Worm (Caenorhabditis elegans) whole organism, young adult: Measurements from ENCODE around the gene frm-2.
A peak's percentile ranks its signal among the peaks of the same experiment; 100 is the strongest.

Experiments used
- K11D2.4 ChIP-seq: fragments of 200-800 bp; sonication (Bioruptor generic); IDR thresholded peaks from 2 replicates; pipeline ENCODE4 v1.3.6; 2022; ENCODE audit warnings: missing genetic modification reagents, missing genetic modification characterization, missing compliant biosample characterization
- Y53G8AR.9 ChIP-seq: fragments of 200-800 bp; sonication (Bioruptor generic); conservative IDR thresholded peaks from 2 replicates; pipeline ENCODE4 v1.3.6; 2022; ENCODE audit warnings: missing genetic modification reagents, missing genetic modification characterization, missing compliant biosample characterization
- Y67H2A.10 ChIP-seq: fragments of 200-800 bp; sonication (Bioruptor generic); conservative IDR thresholded peaks from 2 replicates; pipeline ENCODE4 v1.3.6; 2022; ENCODE audit warnings: missing genetic modification reagents, missing genetic modification characterization, missing compliant biosample characterization
- attf-3 ChIP-seq: fragments of 200-800 bp; sonication (Bioruptor generic); conservative IDR thresholded peaks from 2 replicates; pipeline ENCODE4 v1.3.6; 2022; ENCODE audit warnings: missing genetic modification reagents, missing genetic modification characterization, missing compliant biosample characterization
- attf-5 ChIP-seq: fragments of 200-800 bp; sonication (Bioruptor generic); optimal IDR thresholded peaks from 2 replicates; lab custom pipeline; 2018; ENCODE audit warnings: mild to moderate bottlenecking, missing genetic modification characterization, missing compliant biosample characterization
- bed-2 ChIP-seq: fragments of 200-800 bp; sonication (Bioruptor generic); IDR thresholded peaks from 2 replicates; pipeline ENCODE4 v1.3.6; 2022; ENCODE audit warnings: missing genetic modification reagents, missing genetic modification characterization, missing compliant biosample characterization
- ccch-3 ChIP-seq: fragments of 200-800 bp; sonication (Bioruptor generic); optimal IDR thresholded peaks from 2 replicates; lab custom pipeline; 2018; ENCODE audit warnings: mild to moderate bottlenecking, missing genetic modification characterization, missing compliant biosample characterization
- cebp-1 ChIP-seq, 2 experiments: fragments of 200-800 bp in 1 of 2; sonication (Bioruptor generic) in 1 of 2; sonication (generic microtip) in 1 of 2; IDR thresholded peaks in 1 of 2; optimal IDR thresholded peaks in 1 of 2; 2 replicates each; pipeline versions ENCODE4 v1.3.6 to Lab custom; 2017 to 2022; ENCODE audit warnings: missing compliant biosample characterization in 2 of 2, missing genetic modification characterization in 2 of 2, mild to moderate bottlenecking in 1 of 2, missing genetic modification reagents in 1 of 2, moderate library complexity in 1 of 2
- ceh-100 ChIP-seq: fragments of 200-800 bp; sonication (Bioruptor generic); IDR thresholded peaks from 2 replicates; pipeline ENCODE4 v1.3.6; 2022; ENCODE audit warnings: missing genetic modification reagents, missing genetic modification characterization, missing compliant biosample characterization
- dpff-1 ChIP-seq: sonication (generic microtip); optimal IDR thresholded peaks from 2 replicates; lab custom pipeline; 2017; ENCODE audit warnings: mild to moderate bottlenecking, missing genetic modification characterization, missing compliant biosample characterization
- egl-18 ChIP-seq: fragments of 200-800 bp; sonication (Bioruptor generic); IDR thresholded peaks from 2 replicates; pipeline ENCODE4 v1.3.6; 2022; ENCODE audit warnings: missing genetic modification reagents, missing genetic modification characterization, missing compliant biosample characterization
- hlh-26 ChIP-seq: fragments of 200-800 bp; sonication (Bioruptor generic); conservative IDR thresholded peaks from 2 replicates; pipeline ENCODE4 v1.3.6; 2022; ENCODE audit warnings: missing genetic modification reagents, missing genetic modification characterization, missing compliant biosample characterization
- let-526 ChIP-seq: fragments of 200-800 bp; sonication (Bioruptor generic); IDR thresholded peaks from 2 replicates; pipeline ENCODE4 v1.3.6; 2022; ENCODE audit warnings: missing genetic modification reagents, missing genetic modification characterization, missing compliant biosample characterization
- lin-54 ChIP-seq: fragments of 200-800 bp; sonication (Bioruptor generic); optimal IDR thresholded peaks from 2 replicates; lab custom pipeline; 2018; ENCODE audit warnings: mild to moderate bottlenecking, missing genetic modification characterization, missing compliant biosample characterization
- madf-10 ChIP-seq: sonication (generic microtip); optimal IDR thresholded peaks from 2 replicates; lab custom pipeline; 2016; ENCODE audit warnings: mild to moderate bottlenecking, missing genetic modification characterization, missing compliant biosample characterization
- madf-8 ChIP-seq: fragments of 200-800 bp; sonication (Bioruptor generic); conservative IDR thresholded peaks from 2 replicates; pipeline ENCODE4 v1.3.6; 2022; ENCODE audit warnings: missing genetic modification reagents, missing genetic modification characterization, missing compliant biosample characterization
- nfya-1 ChIP-seq: sonication (generic microtip); optimal IDR thresholded peaks from 2 replicates; lab custom pipeline; 2017; ENCODE audit warnings: antibody characterized with exemption, missing compliant biosample characterization, missing genetic modification characterization, borderline replicate concordance; ENCODE audit not compliant: insufficient read depth
- nfyb-1 ChIP-seq: fragments of 200-800 bp; sonication (Bioruptor generic); IDR thresholded peaks from 2 replicates; pipeline ENCODE4 v1.3.6; 2022; ENCODE audit warnings: missing genetic modification reagents, missing genetic modification characterization, missing compliant biosample characterization
- nhr-120 ChIP-seq: fragments of 200-800 bp; sonication (Bioruptor generic); IDR thresholded peaks from 2 replicates; pipeline ENCODE4 v1.3.6; 2022; ENCODE audit warnings: missing genetic modification characterization, missing compliant biosample characterization
- nhr-179 ChIP-seq: sonication (generic microtip); optimal IDR thresholded peaks from 2 replicates; lab custom pipeline; 2016; ENCODE audit warnings: mild to moderate bottlenecking, missing genetic modification characterization, missing compliant biosample characterization
- pbrm-1 ChIP-seq: fragments of 200-800 bp; sonication (Bioruptor generic); IDR thresholded peaks from 2 replicates; pipeline ENCODE4 v1.3.6; 2022; ENCODE audit warnings: missing genetic modification reagents, missing genetic modification characterization, missing compliant biosample characterization
- rpc-1 ChIP-seq, 2 experiments: fragments of 150-350 bp in 1 of 2; sonication (generic microtip) in 1 of 2; optimal IDR thresholded peaks; 2 replicates each; lab custom pipeline; 2014 to 2018; ENCODE audit warnings: missing biosample characterization in 1 of 2, missing genetic modification characterization in 1 of 2, missing genetic modification reagents in 1 of 2, missing genotype in 1 of 2
- sdz-38 ChIP-seq: sonication (generic microtip); optimal IDR thresholded peaks from 2 replicates; lab custom pipeline; 2016; ENCODE audit warnings: missing genotype, missing genetic modification characterization, missing compliant biosample characterization
- sea-2 ChIP-seq: fragments of 200-800 bp; sonication (Bioruptor generic); IDR thresholded peaks from 2 replicates; pipeline ENCODE4 v1.3.6; 2022; ENCODE audit warnings: missing genetic modification characterization, missing compliant biosample characterization
- snpc-1.1 ChIP-seq: sonication (generic microtip); optimal IDR thresholded peaks from 2 replicates; lab custom pipeline; 2017; ENCODE audit warnings: missing genetic modification characterization, mild to moderate bottlenecking, missing compliant biosample characterization, antibody characterized with exemption, moderate library complexity, missing genotype, missing genetic modification reagents; ENCODE audit not compliant: insufficient read depth
- snpc-3.4 ChIP-seq: sonication (generic microtip); optimal IDR thresholded peaks from 2 replicates; lab custom pipeline; 2017; ENCODE audit warnings: missing genetic modification characterization, mild to moderate bottlenecking, missing compliant biosample characterization, antibody characterized with exemption, moderate library complexity, missing genotype, missing genetic modification reagents
- sptf-2 ChIP-seq: fragments of 200-800 bp; sonication (Bioruptor generic); optimal IDR thresholded peaks from 2 replicates; lab custom pipeline; 2018; ENCODE audit warnings: mild to moderate bottlenecking, missing genetic modification characterization, missing compliant biosample characterization
- tbp1 ChIP-seq: fragments of 200-800 bp; sonication (Bioruptor generic); optimal IDR thresholded peaks from 2 replicates; lab custom pipeline; 2018; ENCODE audit warnings: mild to moderate bottlenecking, missing genetic modification characterization, missing compliant biosample characterization
- unc-62 ChIP-seq: fragments of 150-350 bp; optimal IDR thresholded peaks from 2 replicates; lab custom pipeline; 2014; ENCODE audit warnings: missing biosample characterization, missing genetic modification reagents, missing genetic modification characterization
- xnd-1 ChIP-seq: sonication (generic microtip); optimal IDR thresholded peaks from 2 replicates; lab custom pipeline; 2016; ENCODE audit warnings: missing genotype, missing genetic modification reagents, missing genetic modification characterization, missing compliant biosample characterization

Gene frm-2

ce11 chrIII:5936992-5937391 lies 44.9 kb downstream of the frm-2 start, which contains the start of gene EGAP1.1:
Gene EGAP1.1, minus strand, starts transcription at chrIII:5937220.
- TF ChIP-seq madf-10 (tag; lab: Kevin White, UChicago) (peak; percentile 17), tbp1 (GFP tag; lab: Kevin White, UChicago) (no peak), cebp-1 (GFP tag; IDR thresholded peaks at IDR 0.05; lab: Robert Waterston, UW) (peak; percentile 62), cebp-1 (tag; optimal IDR thresholded peaks at IDR 0.05; lab: Kevin White, UChicago) (peak; percentile 88), ccch-3 (no peak), snpc-1.1 (tag; lab: Kevin White, UChicago) (no peak)

- TF ChIP-seq nfya-1 (tag; lab: Kevin White, UChicago), result no peak
- TF ChIP-seq sdz-38 (tag; lab: Kevin White, UChicago), result no peak
- TF ChIP-seq attf-3 (GFP tag; lab: Robert Waterston, UW), result no peak
- no peak for TF ChIP-seq pbrm-1 (GFP tag; lab: Robert Waterston, UW)
- no peak for TF ChIP-seq sptf-2 (GFP tag; lab: Kevin White, UChicago)
- no peak for TF ChIP-seq snpc-3.4 (tag; lab: Kevin White, UChicago)
- no peak for TF ChIP-seq madf-8
- no peak for TF ChIP-seq unc-62 (GFP tag; lab: Kevin White, UChicago)
- TF ChIP-seq bed-2 (GFP tag; lab: Robert Waterston, UW), result no peak
- TF ChIP-seq lin-54 (GFP tag; lab: Kevin White, UChicago), result no peak
- TF ChIP-seq attf-5, result no peak
- no peak for TF ChIP-seq nfyb-1 (GFP tag; lab: Robert Waterston, UW)
Measured at ce11 chrIII:5934138-5934658, 47.7 kb downstream of the frm-2 start.

- no peak for TF ChIP-seq egl-18 (GFP tag; lab: Robert Waterston, UW)
- no peak for TF ChIP-seq K11D2.4 (GFP tag; lab: Robert Waterston, UW)
- TF ChIP-seq sea-2 (GFP tag; lab: Robert Waterston, UW), result no peak
- TF ChIP-seq Y53G8AR.9, result no peak
- TF ChIP-seq nhr-179 (tag; lab: Kevin White, UChicago), result no peak
- TF ChIP-seq hlh-26 (GFP tag; lab: Robert Waterston, UW), result no peak
- TF ChIP-seq Y67H2A.10 (GFP tag; lab: Robert Waterston, UW), result no peak
- TF ChIP-seq rpc-1 (optimal IDR thresholded peaks at IDR 0.05; lab: Kevin White, UChicago), result no peak
- TF ChIP-seq rpc-1 (tag; optimal IDR thresholded peaks at IDR 0.05; lab: Kevin White, UChicago), result no peak
Measured at ce11 chrIII:5932853-5933252, 49.1 kb downstream of the frm-2 start, which contains the start of gene zmp-1. Gene zmp-1, minus strand, starts transcription at chrIII:5932953.

DNA sequence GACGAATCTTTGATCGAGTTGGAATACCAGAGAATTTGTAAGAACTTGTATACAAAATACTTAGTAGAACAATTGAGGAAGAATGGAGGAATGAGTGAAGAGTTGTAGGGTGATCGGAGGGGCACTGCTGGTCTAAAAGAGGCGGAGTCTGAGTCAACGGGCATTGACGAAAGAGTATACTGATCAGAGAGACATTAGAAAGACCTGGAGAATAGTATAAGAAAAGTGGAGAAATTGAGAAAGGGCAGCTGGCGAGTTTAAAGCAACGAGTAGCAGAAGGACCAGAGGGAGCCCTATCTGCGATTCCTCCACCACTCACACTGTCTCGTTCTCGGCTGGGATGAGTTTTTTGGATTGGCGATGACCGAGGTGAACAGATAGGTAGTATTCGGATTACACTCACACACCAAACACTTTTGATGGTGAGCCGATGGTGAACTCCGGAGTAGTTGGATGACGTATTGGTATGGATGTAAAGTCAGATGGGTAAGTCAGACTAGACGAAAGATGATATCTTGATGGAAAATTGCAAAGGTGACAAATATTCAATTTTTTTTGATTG lies 50.4 kb downstream of the frm-2 start, which contains the start of gene EGAP1.5:
Gene EGAP1.5 (plus strand): TSS at position 289 of the 562 bp plus-strand sequence.
- TF ChIP-seq nhr-120 (GFP tag; lab: Robert Waterston, UW), result no peak
- no peak for TF ChIP-seq dpff-1
- no peak for TF ChIP-seq Y53G8AR.9
- TF ChIP-seq ceh-100 (GFP tag; lab: Robert Waterston, UW), result no peak
- no peak for TF ChIP-seq pbrm-1 (GFP tag; lab: Robert Waterston, UW)
- no peak for TF ChIP-seq xnd-1 (tag; lab: Kevin White, UChicago)
- no peak for TF ChIP-seq let-526 (GFP tag; lab: Robert Waterston, UW)
